Fruit fly (Drosophila melanogaster) whole organism, wandering third instar larva: Measurements from ENCODE around the gene meng.

ENCODE experiments used
- Abd-B ChIP-seq: fragments of >200 bp; optimal IDR thresholded peaks from 2 replicates; lab custom pipeline; 2017; ENCODE audit warnings: missing biosample characterization, missing genetic modification characterization
- CG32264 ChIP-seq: fragments of 200-800 bp; sonication (Bioruptor generic); optimal IDR thresholded peaks from 2 replicates; lab custom pipeline; 2016; ENCODE audit warnings: missing biosample characterization, missing genetic modification characterization
- Dfd ChIP-seq: fragments of >200 bp; optimal IDR thresholded peaks from 2 replicates; lab custom pipeline; 2017; ENCODE audit warnings: missing biosample characterization, missing genetic modification characterization
- Dif ChIP-seq: fragments of 200-275, 200-300 bp; sonication (Bioruptor generic); optimal IDR thresholded peaks from 2 replicates; lab custom pipeline; 2018; ENCODE audit warnings: missing biosample characterization, missing genetic modification characterization; ENCODE audit not compliant: partially characterized antibody
- GATAd ChIP-seq: sonication (Bioruptor generic); optimal IDR thresholded peaks from 2 replicates; lab custom pipeline; 2016; ENCODE audit warnings: missing biosample characterization, missing genetic modification characterization
- HLH106 ChIP-seq: fragments of 200-800 bp; optimal IDR thresholded peaks from 3 replicates; lab custom pipeline; 2019; ENCODE audit warnings: missing biosample characterization, mild to moderate bottlenecking, missing genetic modification characterization, moderate library complexity
- Hnf4 ChIP-seq: fragments of 200-800 bp; sonication (Bioruptor generic); optimal IDR thresholded peaks from 2 replicates; lab custom pipeline; 2016; ENCODE audit warnings: missing biosample characterization, mild to moderate bottlenecking, missing genetic modification characterization
- Hr78 ChIP-seq: fragments of >200 bp; optimal IDR thresholded peaks from 2 replicates; lab custom pipeline; 2017; ENCODE audit warnings: missing biosample characterization, missing genetic modification characterization
- Hr83 ChIP-seq: fragments of 200-300 bp; sonication (Bioruptor generic); optimal IDR thresholded peaks from 2 replicates; lab custom pipeline; 2016; ENCODE audit warnings: missing biosample characterization, mild to moderate bottlenecking, missing genetic modification characterization, moderate library complexity; ENCODE audit not compliant: poor library complexity, severe bottlenecking
- Jra ChIP-seq: sonication (Bioruptor generic); optimal IDR thresholded peaks from 2 replicates; lab custom pipeline; 2016; ENCODE audit warnings: missing biosample characterization, missing genetic modification characterization
- Mio ChIP-seq: sonication (Bioruptor generic); optimal IDR thresholded peaks from 2 replicates; lab custom pipeline; 2016; ENCODE audit warnings: missing biosample characterization, missing genetic modification characterization
- N ChIP-seq: fragments of >200 bp; optimal IDR thresholded peaks from 2 replicates; lab custom pipeline; 2018; ENCODE audit warnings: missing biosample characterization, missing external identifiers, missing genetic modification characterization
- OdsH ChIP-seq: fragments of 200-800 bp; sonication (Bioruptor generic); optimal IDR thresholded peaks from 2 replicates; lab custom pipeline; 2016; ENCODE audit warnings: missing biosample characterization, mild to moderate bottlenecking, missing genetic modification characterization
- Rel ChIP-seq, 2 experiments: fragments of 200-800 bp; sonication (Bioruptor generic) in 1 of 2; optimal IDR thresholded peaks; 2 replicates in 1 of 2; 3 replicates in 1 of 2; lab custom pipeline; 2016 to 2019; ENCODE audit warnings: mild to moderate bottlenecking in 2 of 2, missing biosample characterization in 2 of 2, missing genetic modification characterization in 2 of 2, moderate library complexity in 1 of 2
- Sp1 ChIP-seq: fragments of 200-800 bp; sonication (Bioruptor generic); optimal IDR thresholded peaks from 3 replicates; lab custom pipeline; 2019; ENCODE audit warnings: missing biosample characterization, mild to moderate bottlenecking, missing genetic modification characterization, moderate library complexity
- br ChIP-seq: fragments of 200-800 bp; sonication (Bioruptor generic); optimal IDR thresholded peaks from 2 replicates; lab custom pipeline; 2016; ENCODE audit warnings: missing biosample characterization, missing genetic modification characterization
- brk ChIP-seq: fragments of 200-800 bp; sonication (Bioruptor generic); optimal IDR thresholded peaks from 2 replicates; lab custom pipeline; 2016; ENCODE audit warnings: missing biosample characterization, mild to moderate bottlenecking, missing genetic modification characterization
- dl ChIP-seq, 2 experiments: fragments of 175-275, 200-275 bp in 1 of 2; fragments of 200-275 bp in 1 of 2; sonication (Bioruptor generic); optimal IDR thresholded peaks; lab custom pipeline; 2018; ENCODE audit warnings: mild to moderate bottlenecking in 2 of 2, missing biosample characterization in 2 of 2, missing genetic modification characterization in 2 of 2, moderate library complexity in 2 of 2; ENCODE audit not compliant: partially characterized antibody in 2 of 2, insufficient read depth in 1 of 2
- dmrt93B ChIP-seq: fragments of 200-800 bp; sonication (Bioruptor generic); optimal IDR thresholded peaks from 2 replicates; lab custom pipeline; 2018; ENCODE audit warnings: missing biosample characterization, mild to moderate bottlenecking, missing genetic modification characterization
- dsf ChIP-seq: sonication (Bioruptor generic); optimal IDR thresholded peaks from 2 replicates; lab custom pipeline; 2016; ENCODE audit warnings: missing biosample characterization, missing genetic modification characterization, borderline replicate concordance
- ey ChIP-seq: fragments of 200-800 bp; sonication (Bioruptor generic); optimal IDR thresholded peaks from 2 replicates; lab custom pipeline; 2016; ENCODE audit warnings: missing biosample characterization, missing genetic modification characterization
- foxo ChIP-seq, 2 experiments: fragments of 200-800 bp; sonication (Bioruptor generic); optimal IDR thresholded peaks; 2 replicates in 1 of 2; 3 replicates in 1 of 2; lab custom pipeline; 2016 to 2017; ENCODE audit warnings: missing biosample characterization in 2 of 2, missing genetic modification characterization in 2 of 2
- fru ChIP-seq: fragments of 200-800 bp; sonication (Bioruptor generic); optimal IDR thresholded peaks from 3 replicates; lab custom pipeline; 2016; ENCODE audit warnings: missing biosample characterization, mild to moderate bottlenecking, missing genetic modification characterization
- h ChIP-seq: fragments of 200-800 bp; sonication (Bioruptor generic); optimal IDR thresholded peaks from 3 replicates; lab custom pipeline; 2016; ENCODE audit warnings: missing biosample characterization, mild to moderate bottlenecking, missing genetic modification characterization
- jim ChIP-seq: fragments of 175-275, 200-325 bp; sonication (Bioruptor generic); optimal IDR thresholded peaks from 2 replicates; lab custom pipeline; 2016; ENCODE audit warnings: missing biosample characterization, mild to moderate bottlenecking, missing genetic modification characterization
- lola ChIP-seq: fragments of >200 bp; optimal IDR thresholded peaks from 2 replicates; lab custom pipeline; 2017; ENCODE audit warnings: missing biosample characterization, missing genetic modification characterization
- pan ChIP-seq: fragments of >200 bp; optimal IDR thresholded peaks from 2 replicates; lab custom pipeline; 2017
- psq ChIP-seq: fragments of 200-800 bp; sonication (Bioruptor generic); optimal IDR thresholded peaks from 3 replicates; lab custom pipeline; 2017; ENCODE audit warnings: missing biosample characterization, mild to moderate bottlenecking, missing genetic modification characterization, moderate library complexity
- rgr ChIP-seq: fragments of 200-800 bp; sonication (Bioruptor generic); optimal IDR thresholded peaks from 3 replicates; lab custom pipeline; 2016; ENCODE audit warnings: missing biosample characterization, mild to moderate bottlenecking, missing genetic modification characterization
- sage ChIP-seq: fragments of 200-800 bp; sonication (Bioruptor generic); optimal IDR thresholded peaks from 2 replicates; lab custom pipeline; 2016; ENCODE audit warnings: missing biosample characterization, mild to moderate bottlenecking, missing genetic modification characterization
- sv ChIP-seq: fragments of 200-800 bp; sonication (Bioruptor generic); optimal IDR thresholded peaks from 3 replicates; lab custom pipeline; 2016; ENCODE audit warnings: missing biosample characterization, missing genetic modification characterization
- tai ChIP-seq: sonication (Bioruptor generic); optimal IDR thresholded peaks from 2 replicates; lab custom pipeline; 2016; ENCODE audit warnings: missing biosample characterization, missing genetic modification characterization
- usp ChIP-seq: fragments of >200 bp; optimal IDR thresholded peaks from 2 replicates; lab custom pipeline; 2017; ENCODE audit warnings: missing biosample characterization, missing genetic modification characterization
- woc ChIP-seq: sonication (Bioruptor generic); optimal IDR thresholded peaks from 2 replicates; lab custom pipeline; 2016; ENCODE audit warnings: missing biosample characterization, mild to moderate bottlenecking, missing genetic modification characterization

Gene meng

DNA sequence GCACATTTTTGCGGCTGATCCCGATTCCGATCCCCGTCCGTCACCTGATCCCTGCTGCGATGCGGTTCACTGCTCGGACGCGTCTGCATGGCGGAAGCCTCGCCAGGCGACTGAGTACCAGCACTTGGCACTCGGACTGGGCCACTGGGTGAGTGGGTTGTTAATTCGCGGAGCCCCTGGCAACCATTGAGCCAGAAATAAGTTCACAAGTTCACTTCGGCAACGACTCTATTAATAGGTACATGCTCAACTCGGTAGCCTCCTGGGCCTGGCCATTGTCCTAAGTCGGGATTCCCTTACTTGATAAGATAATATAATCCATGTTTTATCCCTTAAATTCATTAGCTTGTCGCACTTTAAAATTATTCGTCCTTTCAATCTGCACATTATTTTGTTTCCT lies 2.2 kb upstream of the meng start, which contains the start of gene TTLL3A:
Gene TTLL3A, minus strand, starts transcription at position 101 of the 400 bp plus-strand sequence.
- TF ChIP-seq Dfd (GFP tag; lab: Kevin White, UChicago) (no peak), N (GFP tag; lab: Kevin White, UChicago) (no peak), fru (GFP tag; lab: Kevin White, UChicago) (no peak), dsf (GFP tag; lab: Kevin White, UChicago) (no peak), Sp1 (GFP tag; lab: Kevin White, UChicago) (no peak), Hnf4 (GFP tag; lab: Kevin White, UChicago) (no peak), sv (GFP tag; lab: Kevin White, UChicago) (no peak), ey (GFP tag; lab: Kevin White, UChicago) (no peak)
- TF ChIP-seq, all 38 proteins: peak for 0

DNA sequence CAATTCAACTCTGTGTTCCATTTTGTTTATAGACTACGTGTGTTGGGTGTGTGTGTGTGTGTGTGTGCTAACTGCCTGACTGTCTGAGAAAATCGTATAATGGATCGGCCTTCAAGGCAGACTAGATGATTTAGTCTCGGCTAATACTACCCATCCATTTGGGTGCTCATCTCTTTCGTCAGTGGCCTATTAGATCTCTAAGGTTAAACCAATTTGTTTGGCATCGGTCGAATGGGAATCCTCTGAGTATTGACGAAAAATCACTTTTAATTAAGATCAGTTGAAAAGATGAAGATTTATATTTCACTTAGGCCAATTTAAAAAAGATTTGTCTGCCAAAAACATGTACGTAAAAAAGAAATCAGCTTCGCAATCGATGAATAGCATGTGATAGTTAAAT lies 3.2 kb downstream of the meng start, which contains the start of gene CG31910:
Gene CG31910, minus strand, starts transcription at position 101 of the 400 bp plus-strand sequence.
- no peak for TF ChIP-seq usp
- TF ChIP-seq br (GFP tag; lab: Kevin White, UChicago), result no peak
- TF ChIP-seq dsf (GFP tag; lab: Kevin White, UChicago), result no peak
- no peak for TF ChIP-seq N (GFP tag; lab: Kevin White, UChicago)
- no peak for TF ChIP-seq CG32264
- no peak for TF ChIP-seq h (GFP tag; lab: Kevin White, UChicago)
- TF ChIP-seq Mio (GFP tag; lab: Kevin White, UChicago), result no peak
- TF ChIP-seq Hr78 (GFP tag; lab: Kevin White, UChicago), result no peak
- TF ChIP-seq brk, result no peak
- TF ChIP-seq sv (GFP tag; lab: Kevin White, UChicago), result no peak
- no peak for TF ChIP-seq HLH106 (tag; lab: Kevin White, UChicago)
- TF ChIP-seq ey (GFP tag; lab: Kevin White, UChicago), result no peak
- no peak for TF ChIP-seq Rel (GFP tag; optimal IDR thresholded peaks at IDR 0.05; lab: Kevin White, UChicago)
- TF ChIP-seq Rel (tag; optimal IDR thresholded peaks at IDR 0.05; lab: Kevin White, UChicago), result no peak
- TF ChIP-seq Hr83 (GFP tag; lab: Kevin White, UChicago), result no peak

DNA sequence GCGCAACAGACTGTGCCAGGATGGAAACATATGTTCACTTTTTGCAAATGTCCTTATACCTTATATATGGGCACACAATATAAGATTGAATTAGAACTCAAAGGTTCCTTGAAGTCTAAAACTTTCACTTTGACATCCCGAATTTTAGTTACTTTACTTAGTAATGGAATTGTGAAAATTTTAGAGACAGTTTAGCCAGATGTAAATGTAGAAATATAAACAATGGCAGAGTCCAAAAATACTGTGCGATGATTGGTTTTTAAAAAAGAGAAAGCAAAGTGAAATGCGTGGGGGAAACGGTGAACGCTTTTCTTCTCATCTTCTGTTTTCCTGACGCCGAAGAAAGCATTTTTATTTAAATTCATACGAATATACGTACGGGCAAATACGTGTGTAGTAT lies 5.5 kb downstream of the meng start, which contains the start of gene CG44271:
Gene CG44271, minus strand, starts transcription at position 101 of the 400 bp plus-strand sequence.
- TF ChIP-seq dl (GFP tag; optimal IDR thresholded peaks at IDR 0.05; lab: Kevin White, UChicago; ENCODE audit: insufficient read depth in 1 of 2, partially characterized antibody in 2 of 2), result no peak
- TF ChIP-seq usp, result no peak
- TF ChIP-seq GATAd (GFP tag; lab: Kevin White, UChicago), result no peak
- TF ChIP-seq dsf (GFP tag; lab: Kevin White, UChicago), result no peak
- TF ChIP-seq foxo (GFP tag; optimal IDR thresholded peaks at IDR 0.05; lab: Kevin White, UChicago), result no peak
- no peak for TF ChIP-seq N (GFP tag; lab: Kevin White, UChicago)
- TF ChIP-seq dmrt93B (GFP tag; lab: Kevin White, UChicago), result no peak
- TF ChIP-seq Hr83 (GFP tag; lab: Kevin White, UChicago), result no peak
- no peak for TF ChIP-seq brk
- no peak for TF ChIP-seq psq (GFP tag; lab: Kevin White, UChicago)
- no peak for TF ChIP-seq tai (GFP tag; lab: Kevin White, UChicago)
- no peak for TF ChIP-seq lola (GFP tag; lab: Kevin White, UChicago)
- no peak for TF ChIP-seq fru (GFP tag; lab: Kevin White, UChicago)
- TF ChIP-seq OdsH (GFP tag; lab: Kevin White, UChicago), result no peak
- TF ChIP-seq woc (GFP tag; lab: Kevin White, UChicago), result no peak
- TF ChIP-seq rgr (GFP tag; lab: Kevin White, UChicago), result no peak
- TF ChIP-seq sage (GFP tag; lab: Kevin White, UChicago), result no peak
- TF ChIP-seq ey (GFP tag; lab: Kevin White, UChicago), result no peak
- TF ChIP-seq Jra (GFP tag; lab: Kevin White, UChicago), result no peak
- TF ChIP-seq Dif (GFP tag; lab: Kevin White, UChicago), result no peak

DNA sequence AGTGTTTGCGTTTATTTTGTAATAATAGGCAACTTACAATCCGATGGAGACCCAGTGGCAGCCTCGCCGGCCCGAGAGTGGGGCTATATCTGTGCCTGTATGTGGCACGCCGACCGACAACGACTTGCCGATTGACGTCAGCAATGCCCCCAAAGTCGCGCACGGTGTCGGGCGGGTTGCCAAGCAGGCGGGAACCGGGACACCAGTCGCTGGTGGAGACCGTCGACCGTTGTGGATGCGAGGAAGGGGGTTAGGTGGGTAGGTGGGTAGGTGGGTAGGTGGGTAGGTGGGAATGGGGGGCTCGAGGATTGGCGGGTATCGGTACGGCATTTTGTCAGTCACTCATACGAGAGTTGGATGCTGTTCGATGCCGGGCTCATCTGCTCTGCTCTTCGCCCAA lies 8.7 kb downstream of the meng start:
- TF ChIP-seq jim (GFP tag; lab: Kevin White, UChicago) (no peak), Abd-B (GFP tag; lab: Kevin White, UChicago) (no peak), dmrt93B (GFP tag; lab: Kevin White, UChicago) (no peak), sv (GFP tag; lab: Kevin White, UChicago) (no peak), OdsH (GFP tag; lab: Kevin White, UChicago) (no peak), rgr (GFP tag; lab: Kevin White, UChicago) (no peak), fru (GFP tag; lab: Kevin White, UChicago) (no peak), ey (GFP tag; lab: Kevin White, UChicago) (no peak), HLH106 (tag; lab: Kevin White, UChicago) (no peak), usp (no peak), dsf (GFP tag; lab: Kevin White, UChicago) (no peak), pan (lab: Kevin White, UChicago) (no peak), Mio (GFP tag; lab: Kevin White, UChicago) (no peak)
